Worm (Caenorhabditis elegans) whole organism, L4 larva: ENCODE data around the gene F13D12.3.
A peak's percentile ranks its signal among the peaks of the same experiment; 100 is the strongest.

Experiments used
- F44E2.7 ChIP-seq: fragments of 200-800 bp; sonication (Bioruptor generic); IDR thresholded peaks from 2 replicates; pipeline ENCODE4 v2.1.2; 2022; ENCODE audit warnings: missing genetic modification characterization, missing compliant biosample characterization
- T20F7.1 ChIP-seq: fragments of 200-800 bp; sonication (Bioruptor generic); optimal IDR thresholded peaks from 2 replicates; lab custom pipeline; 2018; ENCODE audit warnings: mild to moderate bottlenecking, missing genetic modification characterization, missing compliant biosample characterization
- Y48G9A.11 ChIP-seq: fragments of 200-800 bp; sonication (Bioruptor generic); IDR thresholded peaks from 2 replicates; pipeline ENCODE4 v1.3.6; 2022; ENCODE audit warnings: missing genetic modification reagents, missing genetic modification characterization, missing compliant biosample characterization
- Y75B8A.6 ChIP-seq: fragments of 200-800 bp; sonication (Bioruptor generic); IDR thresholded peaks from 2 replicates; pipeline ENCODE4 v1.3.6; 2022; ENCODE audit warnings: missing genetic modification reagents, missing genetic modification characterization, missing compliant biosample characterization
- ZK546.5 ChIP-seq, 2 experiments: sonication (generic microtip); optimal IDR thresholded peaks; 2 replicates each; lab custom pipeline; 2017; ENCODE audit warnings: missing biosample characterization in 2 of 2, missing genetic modification characterization in 2 of 2
- aha-1 ChIP-seq: fragments of 150-350 bp; peaks from one replicate; lab custom pipeline; 2014; ENCODE audit warnings: missing biosample characterization, missing genetic modification characterization
- aly-2 ChIP-seq: sonication (generic microtip); optimal IDR thresholded peaks from 2 replicates; lab custom pipeline; 2018; ENCODE audit warnings: missing biosample characterization, missing genetic modification characterization
- arid-1 ChIP-seq: fragments of 200-800 bp; sonication (Bioruptor generic); conservative IDR thresholded peaks from 2 replicates; pipeline ENCODE4 v1.3.6; 2022; ENCODE audit warnings: missing genetic modification reagents, missing genetic modification characterization, missing compliant biosample characterization
- attf-4 ChIP-seq: sonication (generic microtip); optimal IDR thresholded peaks from 3 replicates; lab custom pipeline; 2017; ENCODE audit warnings: missing biosample characterization, missing genetic modification characterization
- ces-1 ChIP-seq: fragments of 150-350 bp; sonication (generic microtip); optimal IDR thresholded peaks from 4 replicates; lab custom pipeline; 2014; ENCODE audit warnings: missing biosample characterization, missing genetic modification reagents, missing genetic modification characterization
- dmd-8 ChIP-seq: fragments of 200-800 bp; sonication (Bioruptor generic); IDR thresholded peaks from 2 replicates; pipeline ENCODE4 v1.3.6; 2022; ENCODE audit warnings: missing genetic modification characterization, missing compliant biosample characterization
- dpl-1 ChIP-seq: fragments of 150-350 bp; optimal IDR thresholded peaks from 2 replicates; lab custom pipeline; 2014; ENCODE audit warnings: missing biosample characterization, missing genetic modification reagents, missing genetic modification characterization
- dve-1 ChIP-seq: sonication (generic microtip); optimal IDR thresholded peaks from 2 replicates; lab custom pipeline; 2017; ENCODE audit warnings: antibody characterized with exemption, mild to moderate bottlenecking, missing genetic modification characterization, missing compliant biosample characterization; ENCODE audit not compliant: insufficient read depth
- egl-43 ChIP-seq: fragments of 200-800 bp; sonication (Bioruptor generic); IDR thresholded peaks from 2 replicates; pipeline ENCODE4 v1.3.6; 2022; ENCODE audit warnings: missing genetic modification reagents, missing genetic modification characterization, missing compliant biosample characterization
- fkh-10 ChIP-seq: fragments of 150-350 bp; optimal IDR thresholded peaks from 2 replicates; lab custom pipeline; 2014; ENCODE audit warnings: missing biosample characterization, missing genetic modification reagents, missing genetic modification characterization
- fos-1 ChIP-seq: fragments of 150-350 bp; optimal IDR thresholded peaks from 2 replicates; lab custom pipeline; 2014; ENCODE audit warnings: missing biosample characterization, missing genetic modification characterization
- gei-8 ChIP-seq: fragments of 200-800 bp; sonication (Bioruptor generic); optimal IDR thresholded peaks from 2 replicates; lab custom pipeline; 2018; ENCODE audit warnings: mild to moderate bottlenecking, missing genetic modification characterization, missing compliant biosample characterization
- hlh-11 ChIP-seq: fragments of 200-800 bp; sonication (Bioruptor generic); optimal IDR thresholded peaks from 2 replicates; lab custom pipeline; 2018; ENCODE audit warnings: mild to moderate bottlenecking, missing genetic modification characterization, missing compliant biosample characterization
- hmg-1.1 ChIP-seq: fragments of 200-800 bp; sonication (Bioruptor generic); IDR thresholded peaks from 2 replicates; pipeline ENCODE4 v1.3.6; 2022; ENCODE audit warnings: missing genetic modification reagents, missing genetic modification characterization, missing compliant biosample characterization
- lim-7 ChIP-seq: fragments of 200-800 bp; sonication (Bioruptor generic); IDR thresholded peaks from 2 replicates; pipeline ENCODE4 v1.3.6; 2022; ENCODE audit warnings: missing genetic modification characterization, missing compliant biosample characterization
- lin-13 ChIP-seq: fragments of 150-350 bp; optimal IDR thresholded peaks from 2 replicates; lab custom pipeline; 2014; ENCODE audit warnings: missing biosample characterization, missing genetic modification reagents, missing genetic modification characterization
- lin-15B ChIP-seq: fragments of 150-350 bp; sonication (generic microtip); optimal IDR thresholded peaks from 3 replicates; lab custom pipeline; 2014; ENCODE audit warnings: missing biosample characterization, missing genetic modification characterization
- lin-38 ChIP-seq: fragments of 200-800 bp; sonication (Bioruptor generic); IDR thresholded peaks from 2 replicates; pipeline ENCODE4 v1.3.6; 2022; ENCODE audit warnings: missing genetic modification reagents, missing genetic modification characterization, missing compliant biosample characterization
- lin-39 ChIP-seq: fragments of 150-350 bp; optimal IDR thresholded peaks from 2 replicates; lab custom pipeline; 2014; ENCODE audit warnings: missing biosample characterization, missing genetic modification reagents, missing genetic modification characterization
- lir-3 ChIP-seq: sonication (generic microtip); optimal IDR thresholded peaks from 2 replicates; lab custom pipeline; 2016; ENCODE audit warnings: mild to moderate bottlenecking, missing genetic modification characterization, missing compliant biosample characterization
- lsy-2 ChIP-seq, 2 experiments: fragments of 150-350 bp in 1 of 2; sonication (generic microtip) in 1 of 2; optimal IDR thresholded peaks; 2 replicates each; lab custom pipeline; 2014 to 2017; ENCODE audit warnings: missing biosample characterization in 2 of 2, missing genetic modification characterization in 2 of 2
- madf-5 ChIP-seq, 2 experiments: fragments of 200-800 bp; sonication (Bioruptor generic); IDR thresholded peaks; 2 replicates each; pipeline ENCODE4 v1.3.6; 2022; ENCODE audit warnings: missing compliant biosample characterization in 2 of 2, missing genetic modification characterization in 2 of 2
- mep-1 ChIP-seq: fragments of 150-350 bp; sonication (generic microtip); optimal IDR thresholded peaks from 3 replicates; lab custom pipeline; 2014; ENCODE audit warnings: missing biosample characterization, missing genetic modification characterization
- mxl-3 ChIP-seq: fragments of 200-800 bp; sonication (Bioruptor generic); optimal IDR thresholded peaks from 2 replicates; lab custom pipeline; 2018; ENCODE audit warnings: mild to moderate bottlenecking, missing genetic modification characterization, missing compliant biosample characterization
- nhr-10 ChIP-seq: fragments of 150-350 bp; optimal IDR thresholded peaks from 2 replicates; lab custom pipeline; 2014; ENCODE audit warnings: missing biosample characterization, missing genetic modification characterization
- nhr-25 ChIP-seq: sonication (generic microtip); optimal IDR thresholded peaks from 2 replicates; lab custom pipeline; 2017; ENCODE audit warnings: missing genetic modification characterization, mild to moderate bottlenecking, missing compliant biosample characterization, antibody characterized with exemption, moderate library complexity, borderline replicate concordance; ENCODE audit not compliant: insufficient read depth
- pqm-1 ChIP-seq: sonication (generic microtip); optimal IDR thresholded peaks from 2 replicates; lab custom pipeline; 2017; ENCODE audit warnings: missing biosample characterization, missing genetic modification characterization
- rbr-2 ChIP-seq: sonication (generic microtip); optimal IDR thresholded peaks from 2 replicates; lab custom pipeline; 2016; ENCODE audit warnings: missing genotype, missing genetic modification characterization, missing compliant biosample characterization
- set-16 ChIP-seq: fragments of 200-800 bp; sonication (Bioruptor generic); IDR thresholded peaks from 2 replicates; pipeline ENCODE4 v1.3.6; 2022; ENCODE audit warnings: missing genetic modification reagents, missing genetic modification characterization, missing compliant biosample characterization
- snpc-1.2 ChIP-seq: fragments of 200-800 bp; sonication (Bioruptor generic); IDR thresholded peaks from 2 replicates; pipeline ENCODE4 v1.3.6; 2022; ENCODE audit warnings: missing genetic modification reagents, missing genetic modification characterization, missing compliant biosample characterization
- tag-97 ChIP-seq: fragments of 200-800 bp; sonication (Bioruptor generic); IDR thresholded peaks from 2 replicates; pipeline ENCODE4 v1.3.6; 2022; ENCODE audit warnings: missing genetic modification characterization, missing compliant biosample characterization
- tra-1 ChIP-seq: fragments of 200-800 bp; sonication (Bioruptor generic); IDR thresholded peaks from 2 replicates; pipeline ENCODE4 v1.3.6; 2022; ENCODE audit warnings: missing genetic modification reagents, missing genetic modification characterization, missing compliant biosample characterization
- unc-130 ChIP-seq: sonication (generic microtip); optimal IDR thresholded peaks from 2 replicates; lab custom pipeline; 2016; ENCODE audit warnings: missing genetic modification reagents, missing genetic modification characterization, missing compliant biosample characterization
- vab-7 ChIP-seq: fragments of 200-800 bp; sonication (Bioruptor generic); IDR thresholded peaks from 2 replicates; pipeline ENCODE4 v1.3.6; 2022; ENCODE audit warnings: missing genetic modification reagents, missing genetic modification characterization, missing compliant biosample characterization
- zfp-2 ChIP-seq: sonication (generic microtip); optimal IDR thresholded peaks from 2 replicates; lab custom pipeline; 2016; ENCODE audit warnings: mild to moderate bottlenecking, missing genetic modification characterization, missing compliant biosample characterization
- zfp-3 ChIP-seq: fragments of 200-800 bp; sonication (Bioruptor generic); conservative IDR thresholded peaks from 2 replicates; pipeline ENCODE4 v1.3.6; 2022; ENCODE audit warnings: missing genetic modification reagents, missing genetic modification characterization, missing compliant biosample characterization
- zip-2 ChIP-seq: fragments of 150-350 bp; optimal IDR thresholded peaks from 2 replicates; lab custom pipeline; 2014; ENCODE audit warnings: missing biosample characterization, missing genetic modification characterization
- ztf-11 ChIP-seq: fragments of 150-350 bp; optimal IDR thresholded peaks from 2 replicates; lab custom pipeline; 2014; ENCODE audit warnings: missing biosample characterization, missing genetic modification characterization

F13D12.3 gene

ce11 chrII:11725615-11726014, 5.4 kb downstream of the F13D12.3 start:
- TF ChIP-seq aha-1, result peak; percentile 85
- no peak for TF ChIP-seq aly-2 (tag; lab: Kevin White, UChicago)
- TF ChIP-seq fos-1 (tag; lab: Kevin White, UChicago), result no peak
- no peak for TF ChIP-seq Y75B8A.6 (GFP tag; lab: Robert Waterston, UW)
- no peak for TF ChIP-seq lir-3 (tag; lab: Kevin White, UChicago)
- TF ChIP-seq lim-7, result no peak
- no peak for TF ChIP-seq pqm-1 (tag; lab: Kevin White, UChicago)
- peak; percentile 39; the same call in 1 of the 2 replicates for TF ChIP-seq set-16 (GFP tag; lab: Robert Waterston, UW)
- TF ChIP-seq lin-39, result no peak
- no peak for TF ChIP-seq unc-130 (GFP tag; lab: Kevin White, UChicago)
- no peak for TF ChIP-seq dmd-8
- TF ChIP-seq mep-1 (tag; lab: Kevin White, UChicago), result no peak
- no peak for TF ChIP-seq mxl-3 (GFP tag; lab: Kevin White, UChicago)
- TF ChIP-seq lin-15B (tag; lab: Kevin White, UChicago), result no peak
- no peak for TF ChIP-seq dve-1 (tag; lab: Kevin White, UChicago)
- TF ChIP-seq madf-5 (GFP tag; IDR thresholded peaks at IDR 0.05; lab: Robert Waterston, UW), result no peak
- TF ChIP-seq tag-97 (GFP tag; lab: Robert Waterston, UW), result no peak
- no peak for TF ChIP-seq snpc-1.2 (GFP tag; lab: Robert Waterston, UW)

ce11 chrII:11726470-11727106, 6.4 kb downstream of the F13D12.3 start, which contains the start of gene F13D12.5:
Gene F13D12.5, plus strand, starts transcription at chrII:11726814.
- peak; percentile 71; the same call in 1 of the 2 replicates for TF ChIP-seq Y48G9A.11 (GFP tag; lab: Robert Waterston, UW)
- TF ChIP-seq F44E2.7 (GFP tag; lab: Robert Waterston, UW), result no peak
- TF ChIP-seq aha-1, result peak; percentile 41
- peak; percentile 40; the same call in 1 of the 2 replicates for TF ChIP-seq lin-38 (GFP tag; lab: Robert Waterston, UW)
- peak; percentile 93 for TF ChIP-seq set-16 (GFP tag; lab: Robert Waterston, UW)
- TF ChIP-seq zip-2 (tag; lab: Kevin White, UChicago), result no peak
- TF ChIP-seq lin-39, result no peak
- TF ChIP-seq dpl-1 (GFP tag; lab: Kevin White, UChicago), result no peak
- no peak for TF ChIP-seq mxl-3 (GFP tag; lab: Kevin White, UChicago)
- 0 out of 2 replicates have a peak, but pooled peaks have one; percentile 46 for TF ChIP-seq egl-43 (GFP tag; lab: Robert Waterston, UW)
- TF ChIP-seq rbr-2 (tag; lab: Kevin White, UChicago), result peak; percentile 10
- 0 out of 2 replicates have a peak, but pooled peaks have one; percentile 11 for TF ChIP-seq tra-1
- TF ChIP-seq unc-130 (GFP tag; lab: Kevin White, UChicago), result peak; percentile 46
- no peak for TF ChIP-seq T20F7.1 (GFP tag; lab: Kevin White, UChicago)
- TF ChIP-seq lsy-2 (tag; optimal IDR thresholded peaks at IDR 0.05; lab: Kevin White, UChicago), result peak in 1 of 2 experiments; percentile 51
- 0 out of 2 replicates have a peak, but pooled peaks have one; percentile 40 for TF ChIP-seq zfp-3
- no peak for TF ChIP-seq fkh-10 (GFP tag; lab: Kevin White, UChicago)
- TF ChIP-seq, all 104 proteins: peak for 10

DNA sequence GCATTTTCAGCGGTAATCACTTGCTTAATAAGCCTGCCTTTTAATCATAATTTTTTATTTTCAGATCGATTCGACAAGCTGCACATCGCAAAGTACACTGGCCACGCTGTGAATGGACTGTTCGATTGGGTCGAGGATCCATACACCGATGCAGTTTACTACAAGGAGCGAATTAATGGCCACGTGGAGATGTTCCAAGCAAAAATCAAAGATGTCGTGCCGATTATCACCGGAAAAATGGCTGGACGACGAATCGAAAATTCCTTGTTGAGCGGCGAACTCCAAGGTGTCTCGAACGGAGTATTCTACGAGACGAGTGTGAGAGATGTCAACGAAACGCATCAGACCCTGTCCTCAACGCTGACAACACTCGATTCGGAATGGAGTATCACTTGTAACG, 7.2 kb downstream of the F13D12.3 start:
- TF ChIP-seq unc-130 (GFP tag; lab: Kevin White, UChicago) (no peak), aha-1 (peak; percentile 91)

DNA sequence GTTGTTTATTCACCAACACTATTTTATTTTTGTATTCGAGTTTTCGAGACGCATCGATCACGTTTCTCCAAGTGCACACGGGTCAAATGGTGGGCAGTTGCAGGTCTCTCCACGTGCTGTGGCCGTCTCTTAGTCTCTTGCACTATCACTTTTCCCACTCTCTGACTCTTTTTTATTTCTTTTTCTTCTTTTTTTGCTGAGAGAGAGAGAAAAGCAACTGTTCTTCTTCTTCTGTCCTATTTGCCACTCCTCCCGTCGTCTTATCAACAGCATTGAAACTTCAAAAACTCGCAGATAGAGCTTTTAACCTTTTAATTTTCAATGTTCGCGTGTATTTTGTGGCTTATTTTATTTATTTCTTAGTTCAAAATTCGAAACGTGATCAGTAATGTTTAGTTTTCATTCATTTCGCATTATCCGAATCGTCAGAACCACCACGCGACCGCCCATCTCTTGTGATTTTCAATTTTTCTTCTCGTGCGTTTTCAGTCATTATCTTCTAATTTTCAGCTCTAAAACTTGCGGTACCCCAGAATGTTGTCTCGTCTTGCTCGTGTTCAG, 8.4 kb downstream of the F13D12.3 start, which contains the start of gene alh-8:
Gene alh-8 (plus strand): TSS at position 511 of the 561 bp plus-strand sequence.
- TF ChIP-seq Y48G9A.11 (GFP tag; lab: Robert Waterston, UW) (no peak), egl-43 (GFP tag; lab: Robert Waterston, UW) (no peak), nhr-25 (tag; lab: Kevin White, UChicago) (no peak), nhr-10 (no peak), attf-4 (no peak), ces-1 (GFP tag; lab: Kevin White, UChicago) (no peak), vab-7 (GFP tag; lab: Robert Waterston, UW) (no peak), zfp-2 (tag; lab: Kevin White, UChicago) (no peak), gei-8 (GFP tag; lab: Kevin White, UChicago) (no peak), lin-38 (GFP tag; lab: Robert Waterston, UW) (peak; percentile 50), lin-13 (GFP tag; lab: Kevin White, UChicago) (no peak), lin-15B (tag; lab: Kevin White, UChicago) (no peak), hlh-11 (tag; lab: Kevin White, UChicago) (peak; percentile 87), zip-2 (tag; lab: Kevin White, UChicago) (no peak), set-16 (GFP tag; lab: Robert Waterston, UW) (no peak), arid-1 (GFP tag; lab: Robert Waterston, UW) (no peak), hmg-1.1 (no peak), ZK546.5 (tag; optimal IDR thresholded peaks at IDR 0.05; lab: Kevin White, UChicago) (no peak), ztf-11 (tag; lab: Kevin White, UChicago) (no peak), aly-2 (tag; lab: Kevin White, UChicago) (no peak), aha-1 (peak; percentile 43)
